Worm (Caenorhabditis elegans): ENCODE data around the gene rbr-2.

The rbr-2 gene

DNA sequence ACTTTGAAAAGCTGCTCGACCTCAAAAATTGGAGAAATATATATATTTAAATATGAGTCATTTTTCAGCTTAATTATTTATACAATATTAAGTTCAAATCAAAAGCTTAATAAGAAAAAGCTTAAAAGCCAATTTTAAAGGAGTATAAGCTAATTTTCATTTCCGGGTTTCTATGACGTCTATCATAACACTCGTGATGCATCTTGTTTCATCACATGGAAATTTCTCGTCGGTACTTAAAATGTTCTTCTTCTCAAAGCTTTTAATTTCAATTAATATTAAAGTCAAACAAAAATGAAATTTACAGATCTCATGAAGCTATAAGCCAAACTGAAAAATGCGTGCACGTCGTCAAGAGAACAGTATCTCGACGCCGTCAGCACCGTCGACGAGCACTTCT lies at the start of gene rbr-2:
Gene rbr-2 (plus strand): TSS at position 301 of the 400 bp plus-strand sequence.
- TF ChIP-seq bed-3 (GFP tag; optimal IDR thresholded peaks at IDR 0.05): no peak
- no peak for TF ChIP-seq nhr-12 (tag; optimal IDR thresholded peaks at IDR 0.05)
- no peak for TF ChIP-seq blmp-1 (tag; optimal IDR thresholded peaks at IDR 0.05)
- TF ChIP-seq hlh-1 (tag; optimal IDR thresholded peaks at IDR 0.05): no peak
- TF ChIP-seq lin-13 (tag; optimal IDR thresholded peaks at IDR 0.05): no peak
- no peak for TF ChIP-seq nhr-28 (tag; optimal IDR thresholded peaks at IDR 0.05)
- no peak for TF ChIP-seq mab-5 (tag; optimal IDR thresholded peaks at IDR 0.05)
- no peak for TF ChIP-seq ces-1 (GFP tag; optimal IDR thresholded peaks at IDR 0.05)
- no peak for TF ChIP-seq zip-8 (tag; optimal IDR thresholded peaks at IDR 0.05)
- TF ChIP-seq cnd-1 (tag; optimal IDR thresholded peaks at IDR 0.05): no peak

DNA sequence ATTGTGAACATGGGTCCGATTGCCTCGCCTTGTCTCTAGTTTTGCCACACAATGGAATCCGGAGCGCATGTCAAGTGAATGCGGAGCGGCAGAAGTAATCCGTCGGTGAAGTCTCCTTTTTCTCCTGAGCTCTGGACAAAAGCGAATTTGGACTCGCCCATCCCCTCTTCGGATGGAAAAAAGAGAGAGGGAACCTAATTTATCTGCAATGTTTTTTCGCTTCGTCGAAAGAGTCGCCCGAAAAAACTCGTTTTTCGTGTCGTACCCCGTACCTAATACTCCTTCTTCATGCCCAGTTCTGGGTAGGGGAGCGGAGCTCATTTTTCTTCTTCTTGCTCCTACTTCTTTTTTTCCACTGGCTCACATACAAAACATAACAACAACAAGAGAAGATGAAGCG lies 49.7 kb upstream of the rbr-2 start:
- TF ChIP-seq pha-4 (tag; optimal IDR thresholded peaks at IDR 0.05) (no peak), ces-1 (GFP tag; optimal IDR thresholded peaks at IDR 0.05) (peak; percentile 57)

DNA sequence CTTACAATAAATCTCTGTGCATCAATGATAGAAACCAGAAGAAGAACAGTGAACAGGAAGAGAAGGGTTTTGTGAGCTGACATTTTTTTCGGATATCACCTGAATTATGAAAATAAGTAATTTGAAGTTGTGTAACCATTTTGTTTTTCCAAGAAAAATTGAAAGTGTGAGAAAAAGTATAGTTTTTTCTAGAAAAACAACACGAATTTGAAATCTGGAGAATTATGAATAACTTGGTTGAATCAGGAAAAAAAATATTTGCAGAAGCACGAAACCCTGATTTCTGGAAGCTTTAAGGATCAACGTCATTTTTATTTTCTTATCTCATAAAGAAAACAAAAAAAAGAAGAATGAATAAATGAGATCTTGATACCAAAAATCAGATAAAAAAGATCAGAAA lies 45.3 kb upstream of the rbr-2 start, which contains the start of gene F13E9.12:
Gene F13E9.12 (minus strand): TSS at position 101 of the 400 bp plus-strand sequence.
- TF ChIP-seq lin-13 (tag; optimal IDR thresholded peaks at IDR 0.05) (no peak), cnd-1 (tag; optimal IDR thresholded peaks at IDR 0.05) (no peak), nhr-76 (tag; optimal IDR thresholded peaks at IDR 0.05) (no peak), drap-1 (GFP tag; optimal IDR thresholded peaks at IDR 0.05) (no peak), bed-3 (GFP tag; optimal IDR thresholded peaks at IDR 0.05) (no peak), nhr-28 (tag; optimal IDR thresholded peaks at IDR 0.05) (no peak), sem-2 (GFP tag; optimal IDR thresholded peaks at IDR 0.05) (no peak), mls-2 (tag; optimal IDR thresholded peaks at IDR 0.05) (no peak), ceh-43 (GFP tag; optimal IDR thresholded peaks at IDR 0.05) (no peak), zip-8 (tag; optimal IDR thresholded peaks at IDR 0.05) (no peak), lin-32 (GFP tag; optimal IDR thresholded peaks at IDR 0.05) (no peak)

DNA sequence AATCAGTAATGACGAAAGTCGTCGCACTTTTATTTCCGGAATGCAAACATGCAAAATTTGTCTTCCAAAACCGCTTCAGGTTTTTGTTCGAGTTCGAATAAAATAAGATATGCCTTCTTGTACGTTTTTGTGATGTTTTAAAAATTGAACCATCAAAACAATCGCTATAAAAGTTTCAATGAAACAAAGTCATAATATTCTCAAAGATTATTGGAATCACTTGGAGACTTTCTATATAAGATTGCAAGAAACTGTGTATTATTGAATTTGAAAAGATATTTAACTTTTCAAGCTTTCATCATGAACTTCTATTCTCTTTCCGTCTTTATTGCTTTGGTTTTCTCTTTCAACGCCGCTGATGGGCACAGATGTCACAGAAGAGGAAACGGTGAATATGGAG lies 43.0 kb upstream of the rbr-2 start, which contains the start of gene fipr-14:
Gene fipr-14 (plus strand): TSS at position 301 of the 400 bp plus-strand sequence.
- TF ChIP-seq cnd-1 (tag; optimal IDR thresholded peaks at IDR 0.05) (no peak), elt-3 (tag; optimal IDR thresholded peaks at IDR 0.05) (no peak), bed-3 (GFP tag; optimal IDR thresholded peaks at IDR 0.05) (no peak), flh-1 (GFP tag; optimal IDR thresholded peaks at IDR 0.05) (no peak), tbx-8 (GFP tag; optimal IDR thresholded peaks at IDR 0.05) (no peak), M03D4.4 (tag; optimal IDR thresholded peaks at IDR 0.05) (no peak), ces-1 (GFP tag; optimal IDR thresholded peaks at IDR 0.05) (no peak), elt-1 (tag; optimal IDR thresholded peaks at IDR 0.05; ENCODE audit: borderline replicate concordance, insufficient read depth) (no peak), unc-39 (tag; optimal IDR thresholded peaks at IDR 0.05) (no peak), lsy-2 (tag; optimal IDR thresholded peaks at IDR 0.05) (no peak), nhr-12 (tag; optimal IDR thresholded peaks at IDR 0.05) (no peak), drap-1 (GFP tag; optimal IDR thresholded peaks at IDR 0.05) (no peak), mep-1 (tag; optimal IDR thresholded peaks at IDR 0.05) (no peak), zip-8 (tag; optimal IDR thresholded peaks at IDR 0.05) (no peak), mls-2 (tag; optimal IDR thresholded peaks at IDR 0.05) (no peak)

DNA sequence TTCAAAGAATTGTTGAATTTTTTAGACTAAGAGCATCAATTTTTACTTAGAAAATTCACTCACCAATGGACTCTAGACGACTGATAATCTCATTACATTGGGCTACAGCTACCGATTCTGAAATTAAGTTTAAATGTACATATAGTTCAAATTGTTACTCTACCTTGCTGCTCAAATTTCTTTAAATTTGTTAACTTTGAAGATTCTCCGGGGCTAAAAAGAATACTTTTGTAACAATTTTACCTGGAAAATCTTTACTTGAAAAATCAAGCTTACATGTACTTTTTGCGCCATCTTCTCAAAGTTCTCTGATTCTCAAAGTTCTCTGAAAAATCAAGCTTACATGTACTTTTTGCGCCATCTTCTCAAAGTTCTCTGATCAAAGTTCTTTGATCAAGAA lies 40.3 kb upstream of the rbr-2 start, which contains the start of gene sdz-13:
Gene sdz-13 (minus strand): TSS at position 101 of the 400 bp plus-strand sequence.
- TF ChIP-seq drap-1 (GFP tag; optimal IDR thresholded peaks at IDR 0.05) (no peak), pha-4 (tag; optimal IDR thresholded peaks at IDR 0.05) (no peak), ces-1 (GFP tag; optimal IDR thresholded peaks at IDR 0.05) (no peak), unc-62 (GFP tag; optimal IDR thresholded peaks at IDR 0.05) (no peak), nhr-28 (tag; optimal IDR thresholded peaks at IDR 0.05) (no peak), mls-2 (tag; optimal IDR thresholded peaks at IDR 0.05) (no peak), flh-1 (GFP tag; optimal IDR thresholded peaks at IDR 0.05) (no peak), ham-2 (GFP tag; optimal IDR thresholded peaks at IDR 0.05) (no peak), M03D4.4 (tag; optimal IDR thresholded peaks at IDR 0.05) (no peak), nhr-2 (tag; optimal IDR thresholded peaks at IDR 0.05) (no peak), cnd-1 (tag; optimal IDR thresholded peaks at IDR 0.05) (no peak)

DNA sequence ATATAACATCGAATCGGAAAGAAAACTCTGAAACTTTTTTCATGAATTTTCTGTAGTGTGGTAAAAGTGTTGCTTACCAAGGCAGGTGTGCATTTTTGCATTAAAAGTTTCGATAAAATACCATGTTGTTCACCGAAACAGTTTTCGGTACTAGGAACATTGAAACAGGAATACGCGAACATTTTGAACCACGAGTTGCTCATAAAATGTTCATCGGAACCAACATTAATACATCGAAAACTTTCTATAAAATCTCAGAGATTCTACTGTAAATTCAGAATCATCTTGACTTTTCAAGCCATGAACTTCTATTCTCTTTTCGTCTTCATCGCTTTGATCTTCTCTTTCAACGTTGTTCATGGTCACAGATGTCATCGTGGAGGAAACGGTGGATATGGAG lies 39.6 kb upstream of the rbr-2 start, which contains the start of gene fipr-15:
Gene fipr-15 (plus strand): TSS at position 301 of the 400 bp plus-strand sequence.
- TF ChIP-seq lin-32 (GFP tag; optimal IDR thresholded peaks at IDR 0.05) (no peak), M03D4.4 (tag; optimal IDR thresholded peaks at IDR 0.05) (no peak), nhr-28 (tag; optimal IDR thresholded peaks at IDR 0.05) (no peak), cnd-1 (tag; optimal IDR thresholded peaks at IDR 0.05) (no peak), elt-3 (tag; optimal IDR thresholded peaks at IDR 0.05) (no peak), zip-8 (tag; optimal IDR thresholded peaks at IDR 0.05) (no peak), tbx-8 (GFP tag; optimal IDR thresholded peaks at IDR 0.05) (no peak), ceh-39 (tag; optimal IDR thresholded peaks at IDR 0.05) (no peak), unc-62 (GFP tag; optimal IDR thresholded peaks at IDR 0.05) (no peak), bed-3 (GFP tag; optimal IDR thresholded peaks at IDR 0.05) (no peak)

All from whole organism, mixed stage, embryonic.